Worm (Caenorhabditis elegans) whole organism, early embryonic: ENCODE results near the gene Y49F6A.12.

ENCODE experiments used
- B0310.2 ChIP-seq: sonication (generic microtip); optimal IDR thresholded peaks from 2 replicates; lab custom pipeline; 2016; ENCODE audit warnings: mild to moderate bottlenecking, missing genetic modification characterization, missing compliant biosample characterization
- aly-1 ChIP-seq: sonication (generic microtip); optimal IDR thresholded peaks from 2 replicates; lab custom pipeline; 2016; ENCODE audit warnings: missing genetic modification characterization, missing compliant biosample characterization
- ama-1 ChIP-seq: fragments of 150-350 bp; optimal IDR thresholded peaks from 2 replicates; lab custom pipeline; 2014
- ceh-13 ChIP-seq: fragments of 200-800 bp; sonication (Bioruptor generic); optimal IDR thresholded peaks from 2 replicates; lab custom pipeline; 2018; ENCODE audit warnings: mild to moderate bottlenecking, missing genetic modification characterization, missing compliant biosample characterization
- ets-7 ChIP-seq: sonication (generic microtip); optimal IDR thresholded peaks from 2 replicates; lab custom pipeline; 2016; ENCODE audit warnings: missing genotype, missing genetic modification characterization, missing compliant biosample characterization
- flt-1 ChIP-seq: fragments of 200-800 bp; sonication (Bioruptor generic); IDR thresholded peaks from 2 replicates; pipeline ENCODE4 v1.3.6; 2022; ENCODE audit warnings: missing genetic modification characterization, missing compliant biosample characterization
- hmg-4 ChIP-seq: fragments of 200-800 bp; sonication (Bioruptor generic); optimal IDR thresholded peaks from 2 replicates; lab custom pipeline; 2018; ENCODE audit warnings: mild to moderate bottlenecking, missing genetic modification characterization, missing compliant biosample characterization
- hnd-1 ChIP-seq: sonication (generic microtip); optimal IDR thresholded peaks from 2 replicates; lab custom pipeline; 2016; ENCODE audit warnings: missing genetic modification characterization, missing compliant biosample characterization
- pes-1 ChIP-seq: fragments of 200-800 bp; sonication (Bioruptor generic); IDR thresholded peaks from 2 replicates; pipeline ENCODE4 v1.3.6; 2022; ENCODE audit warnings: missing genetic modification reagents, missing genetic modification characterization, missing compliant biosample characterization
- scrt-1 ChIP-seq: fragments of 200-800 bp; sonication (Bioruptor generic); IDR thresholded peaks from 2 replicates; pipeline ENCODE4 v1.3.6; 2022; ENCODE audit warnings: missing genetic modification characterization, missing compliant biosample characterization
- tbx-37 ChIP-seq: fragments of 200-800 bp; sonication (Bioruptor generic); conservative IDR thresholded peaks from 2 replicates; pipeline ENCODE4 v1.3.6; 2022; ENCODE audit warnings: missing genetic modification reagents, missing genetic modification characterization, missing compliant biosample characterization
- tra-4 ChIP-seq: sonication (generic microtip); optimal IDR thresholded peaks from 2 replicates; lab custom pipeline; 2017; ENCODE audit warnings: missing genetic modification characterization, missing compliant biosample characterization

DNA sequence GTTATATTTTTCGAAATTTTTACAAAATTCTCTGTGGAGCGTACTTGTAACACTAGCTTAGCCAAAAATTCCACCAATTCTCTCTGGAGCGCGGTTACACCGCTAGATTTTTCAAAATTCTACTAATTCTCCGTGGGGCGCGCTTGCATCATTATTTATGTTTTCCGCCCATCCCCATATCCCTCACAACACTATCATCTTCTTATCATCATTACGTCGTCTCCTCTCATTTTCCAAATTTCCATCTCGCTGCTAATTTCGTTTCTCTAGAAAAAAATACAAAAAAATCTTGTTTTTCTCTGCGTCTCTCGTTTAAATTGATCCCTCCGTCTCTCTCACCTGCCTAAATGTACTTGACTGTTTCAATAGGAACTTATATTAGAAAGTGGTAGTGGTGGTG is 40.2 kb upstream of the Y49F6A.12 start:
- TF ChIP-seq ama-1 (lab: Kevin White, UChicago): no peak
- no peak for TF ChIP-seq B0310.2
- TF ChIP-seq hmg-4 (GFP tag; lab: Kevin White, UChicago): no peak
- TF ChIP-seq tra-4 (tag; lab: Kevin White, UChicago): no peak
- TF ChIP-seq tbx-37 (GFP tag; lab: Robert Waterston, UW): no peak
- no peak for TF ChIP-seq flt-1 (GFP tag; lab: Robert Waterston, UW)
- TF ChIP-seq scrt-1 (GFP tag; lab: Robert Waterston, UW): no peak
- no peak for TF ChIP-seq hnd-1
- TF ChIP-seq ceh-13 (GFP tag; lab: Kevin White, UChicago): no peak
- TF ChIP-seq pes-1: no peak
- TF ChIP-seq ets-7 (tag; lab: Kevin White, UChicago): no peak
- TF ChIP-seq aly-1 (tag; lab: Kevin White, UChicago): no peak
